Worm (Caenorhabditis elegans): ENCODE measurements around the gene igdb-1.

ce11 chrIV:12429504-12429903 lies 49.3 kb upstream of the igdb-1 start:
- TF ChIP-seq sdc-2 (tag; optimal IDR thresholded peaks at IDR 0.05) (no peak), elt-2 (tag; optimal IDR thresholded peaks at IDR 0.05) (no peak), pat-9 (tag; optimal IDR thresholded peaks at IDR 0.05) (no peak)

Data from whole organism, late embryonic.